Worm (Caenorhabditis elegans) whole organism, midembryonic: ENCODE results near the gene ckb-4.
"Not testable (repeated sequence)": the region's sequence is repeated elsewhere in the genome, so short reads cannot be mapped to it uniquely, and the experiment has no call there.

Experiments used
- T22C8.4 ChIP-seq: fragments of 200-800 bp; sonication (Bioruptor generic); IDR thresholded peaks from 2 replicates; pipeline ENCODE4 v1.3.6; 2022; ENCODE audit warnings: missing genetic modification characterization, missing compliant biosample characterization
- cog-1 ChIP-seq: sonication (generic microtip); optimal IDR thresholded peaks from 2 replicates; lab custom pipeline; 2016; ENCODE audit warnings: missing genetic modification characterization, missing compliant biosample characterization
- flt-1 ChIP-seq: fragments of 200-800 bp; sonication (Bioruptor generic); IDR thresholded peaks from 2 replicates; pipeline ENCODE4 v1.3.6; 2022; ENCODE audit warnings: missing genetic modification characterization, missing compliant biosample characterization
- klf-2 ChIP-seq: fragments of 200-800 bp; sonication (Bioruptor generic); conservative IDR thresholded peaks from 2 replicates; pipeline ENCODE4 v1.3.6; 2022; ENCODE audit warnings: missing genetic modification reagents, missing genetic modification characterization, missing compliant biosample characterization
- med-1 ChIP-seq: sonication (generic microtip); optimal IDR thresholded peaks from 2 replicates; lab custom pipeline; 2017; ENCODE audit warnings: missing genetic modification characterization, mild to moderate bottlenecking, missing compliant biosample characterization, antibody characterized with exemption, missing genetic modification reagents; ENCODE audit not compliant: insufficient read depth
- ref-1 ChIP-seq: fragments of 200-800 bp; sonication (Bioruptor generic); conservative IDR thresholded peaks from 2 replicates; pipeline ENCODE4 v1.3.6; 2022; ENCODE audit warnings: missing genetic modification reagents, missing genetic modification characterization, missing compliant biosample characterization
- tab-1 ChIP-seq: fragments of 200-800 bp; sonication (Bioruptor generic); IDR thresholded peaks from 2 replicates; pipeline ENCODE4 v1.3.6; 2022; ENCODE audit warnings: missing genetic modification characterization, missing compliant biosample characterization
- ztf-23 ChIP-seq: fragments of 200-800 bp; sonication (Bioruptor generic); IDR thresholded peaks from 2 replicates; pipeline ENCODE4 v1.3.6; 2022; ENCODE audit warnings: missing genetic modification reagents, missing genetic modification characterization, missing compliant biosample characterization
- ztf-29 ChIP-seq: fragments of 200-800 bp; sonication (Bioruptor generic); IDR thresholded peaks from 2 replicates; pipeline ENCODE4 v1.3.6; 2022; ENCODE audit warnings: missing genetic modification reagents, missing genetic modification characterization, missing compliant biosample characterization

ckb-4 gene

DNA sequence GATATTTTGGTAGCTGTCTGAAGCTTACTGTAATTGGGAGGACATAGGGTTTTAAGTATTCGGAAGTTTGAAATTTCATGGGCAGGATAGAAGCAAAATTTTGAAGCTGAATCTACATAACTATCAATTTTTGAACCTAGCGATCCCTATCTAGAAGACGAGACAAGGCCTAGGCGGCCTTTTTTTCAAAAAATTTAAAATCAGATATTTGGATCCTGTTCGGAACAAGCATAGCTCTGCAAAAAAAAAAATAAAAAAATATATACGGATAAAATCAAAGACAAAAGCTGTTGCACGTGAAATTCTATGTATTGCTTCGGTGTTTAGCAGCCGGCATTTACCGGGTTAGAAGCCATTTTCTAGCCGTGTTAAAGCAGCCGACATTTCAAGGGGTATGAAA is 14.0 kb downstream of the ckb-4 start, which contains the start of gene F36F12.2:
TSS of gene F36F12.2 (minus strand) at position 101 of the 400 bp plus-strand sequence.
- TF ChIP-seq ref-1 (GFP tag; lab: Robert Waterston, UW): no peak
- no peak for TF ChIP-seq ztf-29
- TF ChIP-seq ztf-23 (GFP tag; lab: Robert Waterston, UW): no peak
- TF ChIP-seq tab-1 (GFP tag; lab: Robert Waterston, UW): no peak
- no peak for TF ChIP-seq klf-2 (GFP tag; lab: Robert Waterston, UW)
- TF ChIP-seq T22C8.4 (GFP tag; lab: Robert Waterston, UW): no peak
- TF ChIP-seq cog-1: no peak
- no peak for TF ChIP-seq med-1 (GFP tag; lab: Kevin White, UChicago)
- TF ChIP-seq flt-1 (GFP tag; lab: Robert Waterston, UW): no peak

- not testable (repeated sequence) for TF ChIP-seq ztf-23, flt-1, tab-1 (GFP tag; lab: Robert Waterston, UW)
Measured at ce11 chrV:2090321-2090720, 18.9 kb downstream of the ckb-4 start, which contains the start of gene ztf-28. Gene ztf-28, plus strand, starts transcription at chrV:2090669.

ce11 chrV:2085745-2086267 is 23.4 kb downstream of the ckb-4 start, which contains the start of gene F36F12.3:
Gene F36F12.3, plus strand, starts transcription at chrV:2085795.
- not testable (repeated sequence) for TF ChIP-seq ztf-29; tab-1 (GFP tag; lab: Robert Waterston, UW); med-1 (GFP tag; lab: Kevin White, UChicago)

ce11 chrV:2083869-2084268 is 25.4 kb downstream of the ckb-4 start:
- TF ChIP-seq cog-1 (no peak), T22C8.4 (GFP tag; lab: Robert Waterston, UW) (no peak), ref-1 (GFP tag; lab: Robert Waterston, UW) (no peak), klf-2 (GFP tag; lab: Robert Waterston, UW) (0 out of 2 replicates have a peak, but pooled peaks have one; percentile 10)

ce11 chrV:2081894-2082293 is 27.3 kb downstream of the ckb-4 start:
- TF ChIP-seq tab-1 (GFP tag; lab: Robert Waterston, UW) (no peak), T22C8.4 (GFP tag; lab: Robert Waterston, UW) (no peak), flt-1 (GFP tag; lab: Robert Waterston, UW) (no peak), cog-1 (no peak), ztf-29 (no peak), ref-1 (GFP tag; lab: Robert Waterston, UW) (no peak), klf-2 (GFP tag; lab: Robert Waterston, UW) (no peak), med-1 (GFP tag; lab: Kevin White, UChicago) (no peak)

ce11 chrV:2081269-2081668 is 28.0 kb downstream of the ckb-4 start:
- TF ChIP-seq flt-1 (GFP tag; lab: Robert Waterston, UW) (no peak), klf-2 (GFP tag; lab: Robert Waterston, UW) (no peak), ztf-23 (GFP tag; lab: Robert Waterston, UW) (no peak), tab-1 (GFP tag; lab: Robert Waterston, UW) (no peak), ztf-29 (no peak), T22C8.4 (GFP tag; lab: Robert Waterston, UW) (no peak), med-1 (GFP tag; lab: Kevin White, UChicago) (no peak), ref-1 (GFP tag; lab: Robert Waterston, UW) (no peak), cog-1 (no peak)

ce11 chrV:2076043-2076442 is 33.2 kb downstream of the ckb-4 start:
- TF ChIP-seq ref-1 (GFP tag; lab: Robert Waterston, UW): no peak
- TF ChIP-seq ztf-23 (GFP tag; lab: Robert Waterston, UW): peak; percentile 26; the same call in 1 of the 2 replicates

DNA sequence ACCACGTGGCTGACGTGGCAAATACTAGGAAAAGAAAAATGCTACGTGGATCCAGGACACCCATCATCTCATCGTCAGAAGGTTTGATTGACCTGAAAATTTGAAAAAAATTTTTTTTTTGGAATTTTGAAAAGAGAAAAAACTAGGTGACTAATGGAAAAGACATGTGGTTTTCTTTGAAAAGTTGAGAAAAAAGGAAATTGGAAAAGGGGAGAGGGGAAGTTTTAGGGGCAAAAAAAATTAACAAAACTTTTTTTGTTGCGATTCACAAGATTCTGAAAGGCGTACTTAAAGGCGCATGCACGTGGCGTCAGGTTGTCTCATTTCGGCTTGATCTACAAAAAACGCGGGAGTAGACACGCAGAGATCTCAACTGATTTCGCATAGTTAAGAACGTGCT is 36.4 kb downstream of the ckb-4 start, which contains the start of gene Y40B10A.9:
TSS of gene Y40B10A.9 (minus strand) at position 101 of the 400 bp plus-strand sequence.
- TF ChIP-seq ztf-23 (GFP tag; lab: Robert Waterston, UW) (no peak), klf-2 (GFP tag; lab: Robert Waterston, UW) (no peak), T22C8.4 (GFP tag; lab: Robert Waterston, UW) (no peak), tab-1 (GFP tag; lab: Robert Waterston, UW) (no peak), cog-1 (no peak), ztf-29 (no peak), med-1 (GFP tag; lab: Kevin White, UChicago) (no peak), ref-1 (GFP tag; lab: Robert Waterston, UW) (no peak), flt-1 (GFP tag; lab: Robert Waterston, UW) (no peak)

- TF ChIP-seq tab-1 (GFP tag; lab: Robert Waterston, UW) (no peak), ref-1 (GFP tag; lab: Robert Waterston, UW) (no peak)
Measured at ce11 chrV:2068728-2069443, 40.3 kb downstream of the ckb-4 start.

DNA sequence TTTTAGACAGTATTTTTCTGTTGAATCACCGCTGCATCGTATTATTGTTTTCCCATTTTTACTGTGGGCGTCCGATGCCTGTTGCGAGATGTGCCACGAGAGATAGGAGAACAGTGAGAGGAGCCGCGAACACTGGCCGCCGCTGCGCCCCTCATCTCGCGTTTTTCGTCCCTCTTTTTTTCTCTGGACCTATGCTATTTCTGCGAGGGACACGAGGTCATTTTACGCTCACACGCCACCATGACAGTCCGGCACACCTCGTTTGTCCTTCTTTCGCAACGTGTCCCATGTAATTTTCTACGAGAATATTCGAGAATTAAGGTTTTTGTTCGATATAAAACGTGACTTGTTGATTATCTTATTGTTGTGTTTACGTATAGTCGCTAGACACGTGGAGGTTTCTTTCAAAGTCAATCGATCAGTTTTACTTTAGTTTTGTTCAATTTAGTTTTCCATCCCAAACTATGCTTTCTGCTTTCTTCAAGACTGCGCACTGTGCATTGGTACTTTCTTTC is 41.2 kb downstream of the ckb-4 start, which contains the start of gene lbp-9:
TSS of gene lbp-9 (plus strand) at position 465 of the 515 bp plus-strand sequence.
- TF ChIP-seq klf-2 (GFP tag; lab: Robert Waterston, UW) (no peak), cog-1 (no peak), ztf-29 (no peak), T22C8.4 (GFP tag; lab: Robert Waterston, UW) (no peak), med-1 (GFP tag; lab: Kevin White, UChicago) (no peak), ztf-23 (GFP tag; lab: Robert Waterston, UW) (no peak), tab-1 (GFP tag; lab: Robert Waterston, UW) (no peak), ref-1 (GFP tag; lab: Robert Waterston, UW) (no peak)
